Worm (Caenorhabditis elegans): ENCODE data around the gene npl-4.2.
A peak's percentile ranks its signal among the peaks of the same experiment; 100 is the strongest.

- TF ChIP-seq mbf-1 (tag; optimal IDR thresholded peaks at IDR 0.05) (no peak), mdl-1 (tag; optimal IDR thresholded peaks at IDR 0.05) (peak; percentile 54 to 59), ceh-16 (tag; optimal IDR thresholded peaks at IDR 0.05) (peak; percentile 75), unc-62 (GFP tag; optimal IDR thresholded peaks at IDR 0.05) (no peak), blmp-1 (tag; optimal IDR thresholded peaks at IDR 0.05; ENCODE audit: insufficient read depth) (no peak), aly-2 (tag; optimal IDR thresholded peaks at IDR 0.05) (no peak), unc-39 (tag; optimal IDR thresholded peaks at IDR 0.05) (no peak), fos-1 (tag; optimal IDR thresholded peaks at IDR 0.05) (peak; percentile 85), nhr-77 (tag; optimal IDR thresholded peaks at IDR 0.05) (peak; percentile 68), snpc-4 (tag; optimal IDR thresholded peaks at IDR 0.05) (peak; percentile 99), egl-27 (tag; optimal IDR thresholded peaks at IDR 0.05) (peak; percentile 72), lsy-2 (tag; optimal IDR thresholded peaks at IDR 0.05) (peak; percentile 62 to 75), ceh-82 (tag; optimal IDR thresholded peaks at IDR 0.05) (no peak)
Measured at ce11 chrII:5599326-5600044, 23.2 kb upstream of the npl-4.2 start, which contains the start of gene C17G10.10.
